Worm (Caenorhabditis elegans) whole organism, midembryonic: ENCODE data around the gene AH9.3.

Source experiments
- T22C8.4 ChIP-seq: fragments of 200-800 bp; sonication (Bioruptor generic); IDR thresholded peaks from 2 replicates; pipeline ENCODE4 v1.3.6; 2022; ENCODE audit warnings: missing genetic modification characterization, missing compliant biosample characterization
- cog-1 ChIP-seq: sonication (generic microtip); optimal IDR thresholded peaks from 2 replicates; lab custom pipeline; 2016; ENCODE audit warnings: missing genetic modification characterization, missing compliant biosample characterization
- flt-1 ChIP-seq: fragments of 200-800 bp; sonication (Bioruptor generic); IDR thresholded peaks from 2 replicates; pipeline ENCODE4 v1.3.6; 2022; ENCODE audit warnings: missing genetic modification characterization, missing compliant biosample characterization
- klf-2 ChIP-seq: fragments of 200-800 bp; sonication (Bioruptor generic); conservative IDR thresholded peaks from 2 replicates; pipeline ENCODE4 v1.3.6; 2022; ENCODE audit warnings: missing genetic modification reagents, missing genetic modification characterization, missing compliant biosample characterization
- med-1 ChIP-seq: sonication (generic microtip); optimal IDR thresholded peaks from 2 replicates; lab custom pipeline; 2017; ENCODE audit warnings: missing genetic modification characterization, mild to moderate bottlenecking, missing compliant biosample characterization, antibody characterized with exemption, missing genetic modification reagents; ENCODE audit not compliant: insufficient read depth
- tab-1 ChIP-seq: fragments of 200-800 bp; sonication (Bioruptor generic); IDR thresholded peaks from 2 replicates; pipeline ENCODE4 v1.3.6; 2022; ENCODE audit warnings: missing genetic modification characterization, missing compliant biosample characterization
- ztf-23 ChIP-seq: fragments of 200-800 bp; sonication (Bioruptor generic); IDR thresholded peaks from 2 replicates; pipeline ENCODE4 v1.3.6; 2022; ENCODE audit warnings: missing genetic modification reagents, missing genetic modification characterization, missing compliant biosample characterization
- ztf-29 ChIP-seq: fragments of 200-800 bp; sonication (Bioruptor generic); IDR thresholded peaks from 2 replicates; pipeline ENCODE4 v1.3.6; 2022; ENCODE audit warnings: missing genetic modification reagents, missing genetic modification characterization, missing compliant biosample characterization

- no peak for TF ChIP-seq klf-2 (GFP tag; lab: Robert Waterston, UW)
- TF ChIP-seq ztf-29 (GFP tag; lab: Robert Waterston, UW), result no peak
- no peak for TF ChIP-seq cog-1
- no peak for TF ChIP-seq T22C8.4 (GFP tag; lab: Robert Waterston, UW)
- TF ChIP-seq flt-1 (GFP tag; lab: Robert Waterston, UW), result no peak
- no peak for TF ChIP-seq ztf-23 (GFP tag; lab: Robert Waterston, UW)
- TF ChIP-seq med-1 (GFP tag; lab: Kevin White, UChicago), result no peak
- no peak for TF ChIP-seq tab-1 (GFP tag; lab: Robert Waterston, UW)
These were observed 46.4 kb downstream of the AH9.3 start for ce11 chrX:2214454-2214853.
